4 worm cellular contexts compared by ENCODE assay signal in the genomic region with DNA sequence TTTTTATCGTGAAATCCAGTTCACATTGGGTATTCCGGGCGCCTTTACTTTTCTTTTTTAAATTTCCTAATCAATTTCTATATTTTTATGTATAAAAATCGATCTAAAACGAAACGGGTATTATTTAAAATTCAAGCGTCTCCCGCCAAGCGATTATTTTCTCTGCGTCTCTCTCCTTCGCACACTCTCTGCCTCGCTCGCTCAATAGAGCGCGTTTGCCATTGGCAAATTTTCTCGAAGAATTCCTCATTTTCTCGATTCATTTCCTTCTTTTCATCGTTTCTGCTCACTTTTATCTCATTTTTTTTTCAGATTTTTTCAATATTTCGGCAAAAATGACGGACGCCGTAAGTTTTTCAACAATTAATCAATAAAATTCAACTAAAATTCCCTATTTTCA.
TF ChIP-seq lines count a peak whose summit lies in the region.

TSS of gene sti-1 (plus strand) at position 263 of the 400 bp plus-strand sequence.

TF ChIP-seq in whole organism, L2 larva, 48 proteins besides CTCF, POLR2A, EP300 and RAD21 (continues in another document):
- peak; percentile 64 to 90 for TF ChIP-seq lsy-2 (tag; optimal IDR thresholded peaks at IDR 0.05; lab: Kevin White, UChicago)
- peak; percentile 69 for TF ChIP-seq nhr-25 (tag; optimal IDR thresholded peaks at IDR 0.05; lab: Kevin White, UChicago)
- no peak for TF ChIP-seq nhr-12 (tag; optimal IDR thresholded peaks at IDR 0.05; lab: Kevin White, UChicago)
- peak; percentile 26 for TF ChIP-seq blmp-1 (tag; optimal IDR thresholded peaks at IDR 0.05; lab: Kevin White, UChicago; ENCODE audit: insufficient read depth)
- peak; percentile 22 for TF ChIP-seq ceh-82 (tag; optimal IDR thresholded peaks at IDR 0.05; lab: Kevin White, UChicago)
- TF ChIP-seq nhr-6 (tag; optimal IDR thresholded peaks at IDR 0.05; lab: Kevin White, UChicago): peak; percentile 66
- TF ChIP-seq unc-55 (GFP tag; optimal IDR thresholded peaks at IDR 0.05; lab: Kevin White, UChicago): peak; percentile 89
- TF ChIP-seq ztf-4 (tag; optimal IDR thresholded peaks at IDR 0.05; lab: Kevin White, UChicago): peak; percentile 72
- no peak for TF ChIP-seq unc-39 (tag; optimal IDR thresholded peaks at IDR 0.05; lab: Kevin White, UChicago)
- peak; percentile 9 for TF ChIP-seq nhr-237 (tag; optimal IDR thresholded peaks at IDR 0.05; lab: Kevin White, UChicago)
- TF ChIP-seq snpc-4 (tag; optimal IDR thresholded peaks at IDR 0.05; lab: Kevin White, UChicago): peak; percentile 35
- TF ChIP-seq unc-62 (GFP tag; optimal IDR thresholded peaks at IDR 0.05; lab: Kevin White, UChicago): peak; percentile 9
- TF ChIP-seq sma-9 (GFP tag; optimal IDR thresholded peaks at IDR 0.05; lab: Kevin White, UChicago): peak; percentile 89
- TF ChIP-seq sma-9 (tag; optimal IDR thresholded peaks at IDR 0.05; lab: Kevin White, UChicago): no peak
- TF ChIP-seq sem-4 (tag; optimal IDR thresholded peaks at IDR 0.05; lab: Kevin White, UChicago): peak; percentile 76
- peak; percentile 66 for TF ChIP-seq fos-1 (tag; optimal IDR thresholded peaks at IDR 0.05; lab: Kevin White, UChicago)
- TF ChIP-seq aly-2 (tag; optimal IDR thresholded peaks at IDR 0.05; lab: Kevin White, UChicago): no peak
- no peak for TF ChIP-seq dmd-4 (tag; optimal IDR thresholded peaks at IDR 0.05; lab: Kevin White, UChicago)
- TF ChIP-seq mab-5 (tag; optimal IDR thresholded peaks at IDR 0.05; lab: Kevin White, UChicago): peak; percentile 70
- TF ChIP-seq egl-27 (tag; optimal IDR thresholded peaks at IDR 0.05; lab: Kevin White, UChicago): peak; percentile 72
- TF ChIP-seq nhr-129 (tag; optimal IDR thresholded peaks at IDR 0.05; lab: Kevin White, UChicago): peak; percentile 69
- peak; percentile 88 for TF ChIP-seq lin-13 (GFP tag; optimal IDR thresholded peaks at IDR 0.05; lab: Kevin White, UChicago)

TF ChIP-seq in whole organism, L4 larva, 104 proteins besides CTCF, POLR2A, EP300 and RAD21 (continues in another document):
- TF ChIP-seq unc-62 (GFP tag; optimal IDR thresholded peaks at IDR 0.05 in 1 of 2; lab: Kevin White, UChicago) (no peak), unc-62 (tag; optimal IDR thresholded peaks at IDR 0.05; lab: Kevin White, UChicago) (no peak), lin-39 (tag; optimal IDR thresholded peaks at IDR 0.05; lab: Kevin White, UChicago) (no peak), ceh-32 (tag; optimal IDR thresholded peaks at IDR 0.05; lab: Kevin White, UChicago; ENCODE audit: poor library complexity) (no peak), hlh-30 (tag; optimal IDR thresholded peaks at IDR 0.05; lab: Kevin White, UChicago; ENCODE audit: insufficient read depth) (peak; percentile 75), zip-11 (GFP tag; IDR thresholded peaks at IDR 0.05; lab: Robert Waterston, UW) (no peak), hif-1 (tag; optimal IDR thresholded peaks at IDR 0.05; lab: Kevin White, UChicago) (peak in 1 of 2 experiments; percentile 41), nhr-42 (GFP tag; IDR thresholded peaks at IDR 0.05; lab: Robert Waterston, UW) (peak; percentile 69; the same call in 1 of the 2 replicates), mdl-1 (tag; optimal IDR thresholded peaks at IDR 0.05; lab: Kevin White, UChicago) (peak in 1 of 2 experiments; percentile 54), sdz-12 (GFP tag; optimal IDR thresholded peaks at IDR 0.05; lab: Kevin White, UChicago) (no peak), nhr-48 (tag; optimal IDR thresholded peaks at IDR 0.05; lab: Kevin White, UChicago) (no peak), mes-2 (tag; optimal IDR thresholded peaks at IDR 0.05; lab: Kevin White, UChicago; ENCODE audit: poor library complexity, severe bottlenecking) (peak; percentile 89), vab-7 (GFP tag; IDR thresholded peaks at IDR 0.05; lab: Robert Waterston, UW) (no peak), nhr-41 (GFP tag; IDR thresholded peaks at IDR 0.05; lab: Robert Waterston, UW) (no peak), snpc-4 (tag; optimal IDR thresholded peaks at IDR 0.05; lab: Kevin White, UChicago) (no peak), Y48G9A.11 (GFP tag; IDR thresholded peaks at IDR 0.05; lab: Robert Waterston, UW) (no peak), ama-1 (optimal IDR thresholded peaks at IDR 0.05; lab: Kevin White, UChicago) (no peak), fkh-10 (GFP tag; optimal IDR thresholded peaks at IDR 0.05; lab: Kevin White, UChicago) (peak; percentile 35), ctbp-1 (GFP tag; IDR thresholded peaks at IDR 0.05; lab: Robert Waterston, UW) (no peak), lir-3 (tag; optimal IDR thresholded peaks at IDR 0.05; lab: Kevin White, UChicago) (no peak), zag-1 (tag; optimal IDR thresholded peaks at IDR 0.05; lab: Kevin White, UChicago) (no peak), nhr-11 (tag; optimal IDR thresholded peaks at IDR 0.05; lab: Kevin White, UChicago) (peak; percentile 66)

TF ChIP-seq in whole organism, late embryonic, 69 proteins besides CTCF, POLR2A, EP300 and RAD21:
- no peak for TF ChIP-seq ahr-1 (tag; optimal IDR thresholded peaks at IDR 0.05; lab: Kevin White, UChicago)
- no peak for TF ChIP-seq pha-4 (tag; optimal IDR thresholded peaks at IDR 0.05; lab: Kevin White, UChicago)
- TF ChIP-seq elt-2 (tag; optimal IDR thresholded peaks at IDR 0.05; lab: Kevin White, UChicago): peak; percentile 44
- TF ChIP-seq nfya-1 (tag; optimal IDR thresholded peaks at IDR 0.05; lab: Kevin White, UChicago): peak; percentile 83
- peak; percentile 64 for TF ChIP-seq unc-42 (tag; optimal IDR thresholded peaks at IDR 0.05; lab: Kevin White, UChicago)
- no peak for TF ChIP-seq ceh-22 (tag; optimal IDR thresholded peaks at IDR 0.05; lab: Kevin White, UChicago)
- TF ChIP-seq ceh-31 (tag; optimal IDR thresholded peaks at IDR 0.05; lab: Kevin White, UChicago): peak; percentile 61
- peak; percentile 10 for TF ChIP-seq ceh-48 (tag; optimal IDR thresholded peaks at IDR 0.05; lab: Kevin White, UChicago)
- no peak for TF ChIP-seq madf-2 (tag; optimal IDR thresholded peaks at IDR 0.05; lab: Kevin White, UChicago)
- TF ChIP-seq pax-1 (tag; optimal IDR thresholded peaks at IDR 0.05; lab: Kevin White, UChicago): peak; percentile 24
- TF ChIP-seq ceh-18 (tag; optimal IDR thresholded peaks at IDR 0.05; lab: Kevin White, UChicago): peak; percentile 32
- peak; percentile 77 for TF ChIP-seq unc-55 (GFP tag; optimal IDR thresholded peaks at IDR 0.05; lab: Kevin White, UChicago)
- TF ChIP-seq dve-1 (tag; optimal IDR thresholded peaks at IDR 0.05; lab: Kevin White, UChicago): peak; percentile 36
- no peak for TF ChIP-seq ztf-16 (tag; optimal IDR thresholded peaks at IDR 0.05; lab: Kevin White, UChicago)

TF ChIP-seq in whole organism, mixed stage, embryonic, 35 proteins besides CTCF, POLR2A, EP300 and RAD21:
- TF ChIP-seq mab-5 (tag; optimal IDR thresholded peaks at IDR 0.05; lab: Kevin White, UChicago) (peak; percentile 77), unc-39 (tag; optimal IDR thresholded peaks at IDR 0.05; lab: Kevin White, UChicago) (no peak), blmp-1 (tag; optimal IDR thresholded peaks at IDR 0.05; lab: Kevin White, UChicago) (no peak), flh-1 (GFP tag; optimal IDR thresholded peaks at IDR 0.05; lab: Kevin White, UChicago) (no peak), tbx-8 (GFP tag; optimal IDR thresholded peaks at IDR 0.05; lab: Kevin White, UChicago) (no peak), ceh-39 (tag; optimal IDR thresholded peaks at IDR 0.05; lab: Kevin White, UChicago) (peak; percentile 84), cnd-1 (tag; optimal IDR thresholded peaks at IDR 0.05; lab: Kevin White, UChicago) (no peak), nhr-28 (tag; optimal IDR thresholded peaks at IDR 0.05; lab: Kevin White, UChicago) (no peak), lin-32 (GFP tag; optimal IDR thresholded peaks at IDR 0.05; lab: Kevin White, UChicago) (no peak), mep-1 (tag; optimal IDR thresholded peaks at IDR 0.05; lab: Kevin White, UChicago) (peak; percentile 94), ceh-43 (GFP tag; optimal IDR thresholded peaks at IDR 0.05; lab: Kevin White, UChicago) (no peak), lin-13 (tag; optimal IDR thresholded peaks at IDR 0.05; lab: Kevin White, UChicago) (peak; percentile 69), bed-3 (GFP tag; optimal IDR thresholded peaks at IDR 0.05; lab: Kevin White, UChicago) (no peak), snpc-4 (tag; optimal IDR thresholded peaks at IDR 0.05; lab: Kevin White, UChicago) (no peak), elt-1 (tag; optimal IDR thresholded peaks at IDR 0.05; lab: Kevin White, UChicago; ENCODE audit: borderline replicate concordance, insufficient read depth) (no peak), pha-4 (tag; optimal IDR thresholded peaks at IDR 0.05; lab: Kevin White, UChicago) (peak; percentile 70), unc-62 (GFP tag; optimal IDR thresholded peaks at IDR 0.05; lab: Kevin White, UChicago) (peak; percentile 48), mls-2 (tag; optimal IDR thresholded peaks at IDR 0.05; lab: Kevin White, UChicago) (peak; percentile 26), zip-8 (tag; optimal IDR thresholded peaks at IDR 0.05; lab: Kevin White, UChicago) (no peak), hlh-1 (tag; optimal IDR thresholded peaks at IDR 0.05; lab: Kevin White, UChicago) (peak; percentile 19), ceh-83 (GFP tag; optimal IDR thresholded peaks at IDR 0.05; lab: Kevin White, UChicago) (no peak), elt-3 (tag; optimal IDR thresholded peaks at IDR 0.05; lab: Kevin White, UChicago) (no peak), nhr-76 (tag; optimal IDR thresholded peaks at IDR 0.05; lab: Kevin White, UChicago) (no peak), nhr-2 (tag; optimal IDR thresholded peaks at IDR 0.05; lab: Kevin White, UChicago) (peak; percentile 38), ces-1 (GFP tag; optimal IDR thresholded peaks at IDR 0.05; lab: Kevin White, UChicago) (peak; percentile 78), M03D4.4 (tag; optimal IDR thresholded peaks at IDR 0.05; lab: Kevin White, UChicago) (peak; percentile 5), nhr-12 (tag; optimal IDR thresholded peaks at IDR 0.05; lab: Kevin White, UChicago) (no peak), ham-2 (GFP tag; optimal IDR thresholded peaks at IDR 0.05; lab: Kevin White, UChicago) (no peak), lsy-2 (tag; optimal IDR thresholded peaks at IDR 0.05; lab: Kevin White, UChicago) (peak; percentile 78), sem-2 (GFP tag; optimal IDR thresholded peaks at IDR 0.05; lab: Kevin White, UChicago) (no peak), drap-1 (GFP tag; optimal IDR thresholded peaks at IDR 0.05; lab: Kevin White, UChicago) (no peak), sptf-1 (tag; optimal IDR thresholded peaks at IDR 0.05; lab: Kevin White, UChicago) (peak; percentile 49), unc-120 (tag; optimal IDR thresholded peaks at IDR 0.05; lab: Kevin White, UChicago; ENCODE audit: poor library complexity, severe bottlenecking) (peak; percentile 50), nhr-237 (tag; optimal IDR thresholded peaks at IDR 0.05; lab: Kevin White, UChicago) (peak; percentile 87), ztf-11 (tag; optimal IDR thresholded peaks at IDR 0.05; lab: Kevin White, UChicago) (no peak)
